Worm (Caenorhabditis elegans): ENCODE measurements around the gene igeg-2.
A peak's percentile ranks its signal among the peaks of the same experiment; 100 is the strongest.

igeg-2 gene

DNA sequence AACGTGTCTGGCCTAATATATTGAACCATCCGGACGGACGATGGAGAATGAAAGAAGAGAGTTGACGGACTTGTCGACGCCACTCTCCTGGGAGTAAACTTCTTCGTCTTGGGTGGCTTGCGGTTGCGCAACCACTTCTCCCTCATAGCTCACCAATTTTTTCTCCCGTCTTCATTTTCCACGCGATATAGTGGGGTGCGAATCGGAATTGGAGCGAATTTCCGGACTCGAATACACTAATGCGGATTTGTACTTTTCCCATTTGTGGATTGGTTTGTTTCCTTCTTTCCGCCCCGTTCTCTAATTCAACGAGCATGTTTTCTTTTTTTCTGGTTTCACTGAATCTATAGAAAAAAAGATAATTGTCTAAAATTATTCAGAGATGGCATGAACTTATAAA, 29.3 kb upstream of the igeg-2 start:
- TF ChIP-seq pqm-1 (tag; optimal IDR thresholded peaks at IDR 0.05): no peak
- TF ChIP-seq F44E2.7 (GFP tag; IDR thresholded peaks at IDR 0.05): no peak
- TF ChIP-seq aha-1 (tag): peak; percentile 94
- TF ChIP-seq ZK337.2 (GFP tag; IDR thresholded peaks at IDR 0.05): no peak
- no peak for TF ChIP-seq spr-1 (tag; optimal IDR thresholded peaks at IDR 0.05)
- TF ChIP-seq egl-43 (GFP tag; IDR thresholded peaks at IDR 0.05): 0 out of 2 replicates have a peak, but pooled peaks have one; percentile 42
- no peak for TF ChIP-seq mxl-3 (GFP tag; optimal IDR thresholded peaks at IDR 0.05)
- no peak for TF ChIP-seq aly-2 (tag; optimal IDR thresholded peaks at IDR 0.05)
- no peak for TF ChIP-seq arid-1 (GFP tag; conservative IDR thresholded peaks at IDR 0.05)

DNA sequence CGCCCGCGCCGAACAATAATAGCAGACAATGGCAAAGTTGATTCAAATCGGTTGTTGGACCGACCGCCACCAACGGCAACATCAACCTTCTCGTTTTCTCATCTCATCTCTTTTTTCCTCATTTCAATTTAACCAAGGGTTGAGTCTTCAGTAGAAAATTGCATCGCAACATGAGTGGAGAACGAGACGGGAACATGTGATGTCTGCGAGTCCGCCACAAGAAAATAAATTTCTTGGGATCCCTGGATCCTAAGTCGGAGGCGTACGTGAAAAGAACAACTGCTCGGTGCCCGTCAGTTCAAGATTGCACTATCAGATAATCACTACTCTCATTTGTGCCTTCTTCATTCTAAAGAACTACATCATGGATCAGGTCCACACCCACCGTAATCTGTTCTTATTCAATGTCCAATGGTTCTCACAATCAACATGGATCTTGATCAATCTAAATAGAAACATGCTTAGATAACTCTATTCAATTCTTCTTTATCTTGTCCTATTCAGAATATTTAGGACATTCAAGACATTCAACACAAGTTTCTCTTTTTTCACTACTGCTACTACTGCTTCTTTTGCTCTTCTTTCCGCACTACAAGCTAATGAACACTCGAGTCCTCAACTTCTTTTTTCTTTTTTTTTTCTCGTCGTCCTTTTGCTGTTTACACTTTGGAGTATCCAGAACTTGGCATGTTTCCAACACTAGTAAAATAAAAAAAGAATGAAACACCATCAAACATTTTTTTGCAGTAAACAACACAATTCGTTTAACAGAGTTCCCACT, 28.4 kb upstream of the igeg-2 start:
- TF ChIP-seq tag-97 (GFP tag; IDR thresholded peaks at IDR 0.05): no peak; the same call in 1 of the 2 replicates
- TF ChIP-seq Y75B8A.6 (GFP tag; IDR thresholded peaks at IDR 0.05): no peak
- TF ChIP-seq lsy-2 (tag; optimal IDR thresholded peaks at IDR 0.05): peak in 1 of 2 experiments; percentile 22
- no peak for TF ChIP-seq gei-8 (GFP tag; optimal IDR thresholded peaks at IDR 0.05)
- no peak for TF ChIP-seq nhr-25 (tag; optimal IDR thresholded peaks at IDR 0.05; ENCODE audit: borderline replicate concordance, insufficient read depth)
- TF ChIP-seq hmg-1.1 (GFP tag; IDR thresholded peaks at IDR 0.05): peak; percentile 36; the same call in 1 of the 2 replicates
- TF ChIP-seq mes-2 (tag; optimal IDR thresholded peaks at IDR 0.05; ENCODE audit: poor library complexity, severe bottlenecking): no peak
- no peak for TF ChIP-seq lin-38 (GFP tag; IDR thresholded peaks at IDR 0.05)
- no peak for TF ChIP-seq mxl-3 (GFP tag; optimal IDR thresholded peaks at IDR 0.05)
- no peak for TF ChIP-seq nhr-10 (tag; optimal IDR thresholded peaks at IDR 0.05)
- TF ChIP-seq F49E8.2 (tag; optimal IDR thresholded peaks at IDR 0.05; ENCODE audit: borderline replicate concordance): no peak
- no peak for TF ChIP-seq unc-39 (tag; optimal IDR thresholded peaks at IDR 0.05)
- TF ChIP-seq hif-1 (tag; optimal IDR thresholded peaks at IDR 0.05): no peak
- no peak for TF ChIP-seq daf-19 (GFP tag; conservative IDR thresholded peaks at IDR 0.05)
- no peak for TF ChIP-seq dmd-8 (GFP tag; IDR thresholded peaks at IDR 0.05)
- no peak for TF ChIP-seq nhr-102 (tag; optimal IDR thresholded peaks at IDR 0.05)
- no peak for TF ChIP-seq zfp-3 (GFP tag; conservative IDR thresholded peaks at IDR 0.05)
- TF ChIP-seq nhr-42 (GFP tag; IDR thresholded peaks at IDR 0.05): no peak
- no peak for TF ChIP-seq lir-3 (tag; optimal IDR thresholded peaks at IDR 0.05)
- TF ChIP-seq madf-9 (GFP tag; conservative IDR thresholded peaks at IDR 0.05): no peak
- TF ChIP-seq fkh-10 (GFP tag; optimal IDR thresholded peaks at IDR 0.05): peak; percentile 69
- peak; percentile 34 for TF ChIP-seq nhr-11 (tag; optimal IDR thresholded peaks at IDR 0.05)
- no peak for TF ChIP-seq set-16 (GFP tag; IDR thresholded peaks at IDR 0.05)
- TF ChIP-seq ceh-32 (tag; optimal IDR thresholded peaks at IDR 0.05; ENCODE audit: poor library complexity): no peak
- TF ChIP-seq snpc-4 (tag; optimal IDR thresholded peaks at IDR 0.05): no peak
- TF ChIP-seq mep-1 (tag; optimal IDR thresholded peaks at IDR 0.05): no peak
- TF ChIP-seq ceh-44 (GFP tag; IDR thresholded peaks at IDR 0.05): no peak
- no peak for TF ChIP-seq ZK337.2 (GFP tag; IDR thresholded peaks at IDR 0.05)
- no peak for TF ChIP-seq dve-1 (tag; optimal IDR thresholded peaks at IDR 0.05; ENCODE audit: insufficient read depth)
- no peak for TF ChIP-seq zip-2 (tag; optimal IDR thresholded peaks at IDR 0.05)
- no peak for TF ChIP-seq daf-8 (GFP tag; IDR thresholded peaks at IDR 0.05)
- TF ChIP-seq mdt-29 (GFP tag; IDR thresholded peaks at IDR 0.05): no peak
- TF ChIP-seq dmd-9 (GFP tag; IDR thresholded peaks at IDR 0.05): no peak
- no peak for TF ChIP-seq lin-15B (tag; optimal IDR thresholded peaks at IDR 0.05)
- TF ChIP-seq spr-3 (GFP tag; optimal IDR thresholded peaks at IDR 0.05): no peak
- no peak for TF ChIP-seq lim-7 (GFP tag; IDR thresholded peaks at IDR 0.05)
- no peak for TF ChIP-seq F37D6.2 (tag; optimal IDR thresholded peaks at IDR 0.05)
- no peak for TF ChIP-seq spr-1 (tag; optimal IDR thresholded peaks at IDR 0.05)
- no peak for TF ChIP-seq madf-5 (GFP tag; IDR thresholded peaks at IDR 0.05)
- TF ChIP-seq nhr-48 (tag; optimal IDR thresholded peaks at IDR 0.05): no peak
- peak in 1 of 2 experiments; percentile 39 for TF ChIP-seq unc-62 (GFP tag; optimal IDR thresholded peaks at IDR 0.05 in 1 of 2)
- TF ChIP-seq unc-62 (tag; optimal IDR thresholded peaks at IDR 0.05): no peak

Data from whole organism, L4 larva.